Worm (Caenorhabditis elegans): ENCODE data around the gene F53E10.5.

Gene F53E10.5

ce11 chrV:2603056-2603455, 4.3 kb upstream of the F53E10.5 start, which contains the start of gene F53E10.6 (continued):
- TF ChIP-seq ztf-28 (GFP tag; IDR thresholded peaks at IDR 0.05): 0 out of 2 replicates have a peak, but pooled peaks have one; percentile 9
- no peak for TF ChIP-seq C17E4.6 (GFP tag; IDR thresholded peaks at IDR 0.05)

DNA sequence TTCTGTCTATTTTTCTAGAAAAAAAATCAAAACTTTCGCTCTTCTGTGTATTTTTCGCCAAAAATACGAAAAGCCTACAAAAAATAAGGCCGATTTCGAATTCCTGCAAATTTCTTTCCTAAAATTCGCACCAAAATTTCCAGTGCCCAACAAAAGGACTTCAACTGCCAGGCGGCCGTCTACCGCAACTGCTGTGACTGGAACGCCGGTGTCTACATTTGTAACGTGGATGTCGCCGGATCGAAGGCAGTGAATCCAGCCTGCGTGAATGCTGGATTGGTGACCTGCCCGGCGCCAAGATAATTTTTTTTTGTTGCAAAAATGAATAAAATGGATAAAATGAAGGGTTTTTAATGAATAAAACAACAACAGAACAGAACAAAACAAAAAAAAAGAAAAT, 3.1 kb upstream of the F53E10.5 start:
- TF ChIP-seq unc-130 (GFP tag; optimal IDR thresholded peaks at IDR 0.05) (no peak), lin-54 (GFP tag; optimal IDR thresholded peaks at IDR 0.05) (no peak), nfyb-1 (GFP tag; IDR thresholded peaks at IDR 0.05) (0 out of 2 replicates have a peak, but pooled peaks have one; percentile 42), chd-7 (tag; optimal IDR thresholded peaks at IDR 0.05) (peak; percentile 17), madf-6 (GFP tag; IDR thresholded peaks at IDR 0.05) (peak; percentile 36; the same call in 1 of the 2 replicates), mcd-1 (GFP tag; IDR thresholded peaks at IDR 0.05) (0 out of 2 replicates have a peak, but pooled peaks have one; percentile 38), cebp-1 (GFP tag; IDR thresholded peaks at IDR 0.05) (no peak), cebp-1 (tag; optimal IDR thresholded peaks at IDR 0.05) (peak; percentile 4), let-526 (GFP tag; IDR thresholded peaks at IDR 0.05) (no peak), bed-1 (GFP tag; IDR thresholded peaks at IDR 0.05) (no peak), Y79H2A.3 (GFP tag; conservative IDR thresholded peaks at IDR 0.05) (0 out of 2 replicates have a peak, but pooled peaks have one; percentile 15), cebp-2 (GFP tag; IDR thresholded peaks at IDR 0.05) (0 out of 2 replicates have a peak, but pooled peaks have one; percentile 54), ztf-25 (GFP tag; IDR thresholded peaks at IDR 0.05) (peak; percentile 79; the same call in 1 of the 2 replicates)

DNA sequence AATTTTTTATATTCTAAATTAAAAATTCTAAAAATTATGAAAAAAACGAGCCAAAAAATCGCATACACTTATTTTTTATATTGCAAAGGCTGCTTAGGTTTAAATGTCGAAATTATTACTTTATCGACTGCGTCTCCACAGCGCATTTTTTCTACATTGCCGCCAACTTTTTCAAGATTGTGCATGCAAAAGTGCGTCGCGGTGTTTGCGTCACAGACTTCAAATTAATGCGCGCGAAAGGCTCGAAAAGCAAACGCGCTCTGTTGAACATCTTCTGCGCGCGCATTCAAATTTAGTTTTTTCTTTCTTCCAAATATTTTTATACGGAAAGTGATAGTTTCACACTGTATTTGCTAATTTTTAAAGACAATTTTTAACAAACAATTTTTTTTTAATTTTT, 1.8 kb upstream of the F53E10.5 start:
- TF ChIP-seq F37B4.10 (GFP tag; IDR thresholded peaks at IDR 0.05) (peak; percentile 85; the same call in 1 of the 2 replicates), B0336.3 (GFP tag; IDR thresholded peaks at IDR 0.05) (peak; percentile 75), egl-44 (GFP tag; IDR thresholded peaks at IDR 0.05) (0 out of 2 replicates have a peak, but pooled peaks have one; percentile 38), sea-2 (GFP tag; IDR thresholded peaks at IDR 0.05) (no peak), ets-4 (GFP tag; optimal IDR thresholded peaks at IDR 0.05) (no peak), pha-4 (tag; optimal IDR thresholded peaks at IDR 0.05) (no peak), K12H6.12 (tag; optimal IDR thresholded peaks at IDR 0.05) (peak; percentile 77), nhr-27 (tag; optimal IDR thresholded peaks at IDR 0.05) (no peak), C17E4.6 (GFP tag; IDR thresholded peaks at IDR 0.05) (peak; percentile 25; the same call in 1 of the 2 replicates), ceh-100 (GFP tag; IDR thresholded peaks at IDR 0.05) (peak; percentile 78), egrh-3 (GFP tag; IDR thresholded peaks at IDR 0.05) (0 out of 2 replicates have a peak, but pooled peaks have one; percentile 11), ceh-91 (GFP tag; IDR thresholded peaks at IDR 0.05) (peak; percentile 70; the same call in 1 of the 2 replicates), F23B12.7 (tag; optimal IDR thresholded peaks at IDR 0.05; ENCODE audit: insufficient read depth) (peak; percentile 27), ztf-28 (GFP tag; IDR thresholded peaks at IDR 0.05) (0 out of 2 replicates have a peak, but pooled peaks have one; percentile 62), aptf-2 (GFP tag; conservative IDR thresholded peaks at IDR 0.05) (peak; percentile 53; the same call in 1 of the 2 replicates), hrde-1 (tag; optimal IDR thresholded peaks at IDR 0.05; ENCODE audit: borderline replicate concordance) (no peak), mcd-1 (GFP tag; IDR thresholded peaks at IDR 0.05) (peak; percentile 99), ztf-18 (tag; optimal IDR thresholded peaks at IDR 0.05) (peak; percentile 46), B0261.1 (tag; optimal IDR thresholded peaks at IDR 0.05) (no peak), dox-1 (GFP tag; IDR thresholded peaks at IDR 0.05) (peak; percentile 92), F57A8.1 (GFP tag; optimal IDR thresholded peaks at IDR 0.05) (no peak), dpl-1 (GFP tag; optimal IDR thresholded peaks at IDR 0.05) (peak; percentile 87), athp-1 (tag; optimal IDR thresholded peaks at IDR 0.05) (peak; percentile 78), let-607 (tag; optimal IDR thresholded peaks at IDR 0.05) (peak; percentile 24 to 62), dpff-1 (tag; optimal IDR thresholded peaks at IDR 0.05) (no peak), die-1 (tag; optimal IDR thresholded peaks at IDR 0.05) (no peak), ZK185.1 (tag; optimal IDR thresholded peaks at IDR 0.05; ENCODE audit: poor library complexity, severe bottlenecking) (no peak), zim-3 (tag; optimal IDR thresholded peaks at IDR 0.05) (no peak), tbp1 (GFP tag; optimal IDR thresholded peaks at IDR 0.05) (peak; percentile 55), ceh-27 (GFP tag; optimal IDR thresholded peaks at IDR 0.05) (peak; percentile 82), hmg-1.2 (GFP tag; IDR thresholded peaks at IDR 0.05) (peak; percentile 81), B0019.2 (GFP tag; conservative IDR thresholded peaks at IDR 0.05) (no peak)
